Fruit fly (Drosophila melanogaster) whole organism, embryonic: ENCODE measurements around the gene CG13408.
A peak's percentile ranks its signal among the peaks of the same experiment; 100 is the strongest.

Experiments
- Asciz ChIP-seq: fragments of 200-800 bp; sonication (Bioruptor generic); optimal IDR thresholded peaks from 2 replicates; lab custom pipeline; 2017; ENCODE audit warnings: missing biosample characterization, mild to moderate bottlenecking, missing genetic modification characterization, missing genetic modification reagents
- Awh ChIP-seq: fragments of 200-800 bp; sonication (Bioruptor generic); IDR thresholded peaks from 2 replicates; pipeline ENCODE4, ENCODE4 v1.3.6; 2022; ENCODE audit warnings: missing biosample characterization, missing genetic modification characterization
- Blimp-1 ChIP-seq: fragments of 200-800 bp; sonication (Bioruptor generic); optimal IDR thresholded peaks from 3 replicates; lab custom pipeline; 2018; ENCODE audit warnings: missing biosample characterization, missing genetic modification characterization, mild to moderate bottlenecking, moderate library complexity, missing genetic modification reagents
- CG10274 ChIP-seq: fragments of 200-800 bp; sonication (Bioruptor generic); optimal IDR thresholded peaks from 3 replicates; lab custom pipeline; 2017; ENCODE audit warnings: missing biosample characterization, mild to moderate bottlenecking, missing genetic modification characterization
- CG12071 ChIP-seq: fragments of 200-800 bp; sonication (Bioruptor generic); optimal IDR thresholded peaks from 3 replicates; lab custom pipeline; 2018; ENCODE audit warnings: missing biosample characterization, mild to moderate bottlenecking, missing genetic modification characterization
- CG13287 ChIP-seq: fragments of 200-800 bp; sonication (Bioruptor generic); IDR thresholded peaks from 2 replicates; pipeline ENCODE4 v1.3.6; 2022; ENCODE audit warnings: missing biosample characterization, missing genetic modification characterization; ENCODE audit not compliant: partially characterized antibody
- CG14710 ChIP-seq: fragments of 200-800 bp; sonication (Bioruptor generic); optimal IDR thresholded peaks from 3 replicates; lab custom pipeline; 2019; ENCODE audit warnings: missing biosample characterization, mild to moderate bottlenecking, missing genetic modification characterization, moderate library complexity
- CG14860 ChIP-seq: fragments of 200-800 bp; sonication (Bioruptor generic); IDR thresholded peaks from 3 replicates; pipeline ENCODE4 v1.3.6; 2022; ENCODE audit warnings: missing biosample characterization, missing genetic modification characterization; ENCODE audit not compliant: partially characterized antibody
- CG17385 ChIP-seq: fragments of 200-800 bp; sonication (Bioruptor generic); optimal IDR thresholded peaks from 3 replicates; lab custom pipeline; 2018; ENCODE audit warnings: missing biosample characterization, mild to moderate bottlenecking, missing genetic modification characterization
- CG17612 ChIP-seq: fragments of 200-800 bp; sonication (Bioruptor generic); IDR thresholded peaks from 2 replicates; pipeline ENCODE4 v1.3.6; 2022; ENCODE audit warnings: missing biosample characterization, missing genetic modification characterization
- CG2712 ChIP-seq: fragments of 200-800 bp; optimal IDR thresholded peaks from 3 replicates; lab custom pipeline; 2019; ENCODE audit warnings: missing biosample characterization, mild to moderate bottlenecking, missing genetic modification characterization, moderate library complexity
- CG30403 ChIP-seq: fragments of 200-800 bp; sonication (Bioruptor generic); optimal IDR thresholded peaks from 3 replicates; lab custom pipeline; 2016; ENCODE audit warnings: missing biosample characterization, missing genetic modification characterization
- CG32772 ChIP-seq: fragments of 200-800 bp; sonication (Bioruptor generic); IDR thresholded peaks from 2 replicates; pipeline ENCODE4 v1.3.6; 2022; ENCODE audit warnings: missing biosample characterization, missing genetic modification characterization
- CG3281 ChIP-seq: fragments of 200-800 bp; sonication (Bioruptor generic); optimal IDR thresholded peaks from 3 replicates; lab custom pipeline; 2017; ENCODE audit warnings: missing biosample characterization, mild to moderate bottlenecking, missing genetic modification characterization
- CG4730 ChIP-seq: fragments of 200-800 bp; sonication (Bioruptor generic); IDR thresholded peaks from 2 replicates; pipeline ENCODE4 v1.3.6; 2022; ENCODE audit warnings: missing biosample characterization, missing genetic modification characterization
- CG4854 ChIP-seq: fragments of 200-800 bp; sonication (Bioruptor generic); optimal IDR thresholded peaks from 2 replicates; lab custom pipeline; 2016; ENCODE audit warnings: missing biosample characterization, missing genetic modification characterization, inconsistent platforms
- CG6254 ChIP-seq: fragments of 200-800 bp; sonication (Bioruptor generic); optimal IDR thresholded peaks from 3 replicates; lab custom pipeline; 2017; ENCODE audit warnings: mild to moderate bottlenecking, missing biosample characterization, missing genetic modification reagents, missing genetic modification characterization
- CG6654 ChIP-seq: fragments of 200-800 bp; sonication (Bioruptor generic); optimal IDR thresholded peaks from 2 replicates; lab custom pipeline; 2017; ENCODE audit warnings: missing biosample characterization, mild to moderate bottlenecking, missing genetic modification characterization
- CG6813 ChIP-seq: fragments of 200-800 bp; sonication (Bioruptor generic); optimal IDR thresholded peaks from 2 replicates; lab custom pipeline; 2017; ENCODE audit warnings: missing biosample characterization, missing genetic modification characterization, mild to moderate bottlenecking, moderate library complexity, missing genetic modification reagents
- CG7271 ChIP-seq: fragments of 200-800 bp; sonication (Bioruptor generic); optimal IDR thresholded peaks from 2 replicates; lab custom pipeline; 2018; ENCODE audit warnings: missing biosample characterization, mild to moderate bottlenecking, missing genetic modification characterization, moderate library complexity
- CG7839 ChIP-seq: fragments of 200-800 bp; sonication (Bioruptor generic); optimal IDR thresholded peaks from 3 replicates; lab custom pipeline; 2018; ENCODE audit warnings: missing biosample characterization, mild to moderate bottlenecking, missing genetic modification characterization, moderate library complexity
- CG8359 ChIP-seq: fragments of 200-800 bp; sonication (Bioruptor generic); optimal IDR thresholded peaks from 2 replicates; lab custom pipeline; 2017; ENCODE audit warnings: missing biosample characterization, mild to moderate bottlenecking, missing genetic modification characterization, borderline replicate concordance
- D19B ChIP-seq: fragments of 200-800 bp; sonication (Bioruptor generic); optimal IDR thresholded peaks from 2 replicates; lab custom pipeline; 2017; ENCODE audit warnings: missing biosample characterization, mild to moderate bottlenecking, missing genetic modification characterization
- Drgx ChIP-seq: fragments of 200-800 bp; sonication (Bioruptor generic); IDR thresholded peaks from 2 replicates; pipeline ENCODE4 v1.3.6; 2022; ENCODE audit warnings: missing biosample characterization, missing genetic modification characterization
- E2f1 ChIP-seq: fragments of 200-800 bp; sonication (Bioruptor generic); IDR thresholded peaks from 2 replicates; pipeline ENCODE4 v1.3.6; 2022; ENCODE audit warnings: missing biosample characterization, missing genetic modification characterization
- Ets65A ChIP-seq: fragments of 200-800 bp; sonication (Bioruptor generic); peaks from one replicate; lab custom pipeline; 2016; ENCODE audit warnings: missing biosample characterization, missing genetic modification characterization
- Hr39 ChIP-seq: fragments of >200 bp; optimal IDR thresholded peaks from 2 replicates; lab custom pipeline; 2017
- Hsf ChIP-seq: fragments of 200-800 bp; sonication (Bioruptor generic); optimal IDR thresholded peaks from 3 replicates; lab custom pipeline; 2016; ENCODE audit warnings: missing biosample characterization, missing genetic modification characterization
- Med ChIP-seq: fragments of 200-800 bp; sonication (Bioruptor generic); peaks from one replicate; lab custom pipeline; 2016; ENCODE audit warnings: missing biosample characterization, missing genetic modification characterization, mild to moderate bottlenecking, inconsistent platforms, moderate library complexity
- Nf-YC ChIP-seq: fragments of 200-800 bp; optimal IDR thresholded peaks from 3 replicates; lab custom pipeline; 2019; ENCODE audit warnings: missing biosample characterization, mild to moderate bottlenecking, missing genetic modification characterization, moderate library complexity
- Pdp1 ChIP-seq, 2 experiments: fragments of 200-800 bp; sonication (Bioruptor generic); optimal IDR thresholded peaks; 3 replicates each; lab custom pipeline; 2016; ENCODE audit warnings: missing biosample characterization in 2 of 2, missing genetic modification characterization in 2 of 2, mild to moderate bottlenecking in 1 of 2, moderate library complexity in 1 of 2
- Rx ChIP-seq: fragments of 200-800 bp; sonication (Bioruptor generic); IDR thresholded peaks from 2 replicates; pipeline ENCODE4 v1.3.6; 2022; ENCODE audit warnings: missing biosample characterization, missing genetic modification characterization
- Sin3A ChIP-seq: fragments of >200 bp; optimal IDR thresholded peaks from 2 replicates; lab custom pipeline; 2018
- Sry-δ ChIP-seq: fragments of 200-800 bp; sonication (Bioruptor generic); optimal IDR thresholded peaks from 2 replicates; lab custom pipeline; 2016; ENCODE audit warnings: missing biosample characterization, missing genetic modification characterization
- ara ChIP-seq: fragments of 200-800 bp; sonication (Bioruptor generic); IDR thresholded peaks from 2 replicates; pipeline ENCODE4 v1.3.6; 2022; ENCODE audit warnings: missing biosample characterization, missing genetic modification characterization
- bsh ChIP-seq, 2 experiments: fragments of 200-800 bp; sonication (Bioruptor generic); optimal IDR thresholded peaks; 2 replicates each; lab custom pipeline; 2017 to 2018; ENCODE audit warnings: mild to moderate bottlenecking in 2 of 2, missing biosample characterization in 2 of 2, missing genetic modification characterization in 2 of 2, moderate library complexity in 1 of 2
- chm ChIP-seq: fragments of 200-800 bp; sonication (Bioruptor generic); IDR thresholded peaks from 2 replicates; pipeline ENCODE4 v1.3.6; 2022; ENCODE audit warnings: missing biosample characterization, missing genetic modification characterization
- dm ChIP-seq: fragments of 200-800 bp; sonication (Bioruptor generic); optimal IDR thresholded peaks from 3 replicates; lab custom pipeline; 2016; ENCODE audit warnings: missing biosample characterization, missing genetic modification characterization
- fd102C ChIP-seq: fragments of 200-800 bp; sonication (Bioruptor generic); optimal IDR thresholded peaks from 2 replicates; lab custom pipeline; 2018; ENCODE audit warnings: missing biosample characterization, mild to moderate bottlenecking, missing genetic modification characterization, moderate library complexity
- fd3F ChIP-seq: fragments of 200-800 bp; sonication (Bioruptor generic); optimal IDR thresholded peaks from 2 replicates; lab custom pipeline; 2018; ENCODE audit warnings: missing biosample characterization, mild to moderate bottlenecking, missing genetic modification characterization, moderate library complexity
- fd64A ChIP-seq: fragments of 200-800 bp; sonication (Bioruptor generic); optimal IDR thresholded peaks from 3 replicates; lab custom pipeline; 2018; ENCODE audit warnings: missing biosample characterization, mild to moderate bottlenecking, missing genetic modification characterization
- gem ChIP-seq: fragments of 200-800 bp; sonication (Bioruptor generic); optimal IDR thresholded peaks from 2 replicates; lab custom pipeline; 2019; ENCODE audit warnings: missing biosample characterization, mild to moderate bottlenecking, missing genetic modification characterization, moderate library complexity
- grn ChIP-seq: fragments of 200-800 bp; sonication (Bioruptor generic); optimal IDR thresholded peaks from 3 replicates; lab custom pipeline; 2017; ENCODE audit warnings: missing biosample characterization, missing genetic modification characterization
- jumu ChIP-seq: fragments of 200-800 bp; sonication (Bioruptor generic); optimal IDR thresholded peaks from 3 replicates; lab custom pipeline; 2016; ENCODE audit warnings: missing biosample characterization, missing genetic modification characterization
- nau ChIP-seq: fragments of 200-800 bp; sonication (Bioruptor generic); optimal IDR thresholded peaks from 3 replicates; lab custom pipeline; 2017; ENCODE audit warnings: missing biosample characterization, mild to moderate bottlenecking, missing genetic modification characterization, missing genetic modification reagents
- nerfin-2 ChIP-seq: fragments of 200-800 bp; sonication (Bioruptor generic); IDR thresholded peaks from 2 replicates; pipeline ENCODE4 v1.3.6; 2022; ENCODE audit warnings: missing biosample characterization, missing genetic modification characterization; ENCODE audit not compliant: partially characterized antibody
- nmo ChIP-seq: fragments of 200-800 bp; sonication (Bioruptor generic); optimal IDR thresholded peaks from 2 replicates; lab custom pipeline; 2018; ENCODE audit warnings: missing biosample characterization, mild to moderate bottlenecking, missing genetic modification characterization, moderate library complexity
- sens ChIP-seq: fragments of 200-800 bp; sonication (Bioruptor generic); peaks from one replicate; lab custom pipeline; 2016; ENCODE audit warnings: missing biosample characterization, missing genetic modification characterization
- tin ChIP-seq: fragments of 200-800 bp; sonication (Bioruptor generic); optimal IDR thresholded peaks from 3 replicates; lab custom pipeline; 2016; ENCODE audit warnings: missing biosample characterization, missing genetic modification characterization
- vvl ChIP-seq: fragments of 200-800 bp; sonication (Bioruptor generic); IDR thresholded peaks from 2 replicates; pipeline ENCODE4 v1.3.6; 2022; ENCODE audit warnings: missing biosample characterization, missing genetic modification characterization
- zfh1 ChIP-seq: fragments of 200-800 bp; sonication (Bioruptor generic); IDR thresholded peaks from 3 replicates; pipeline ENCODE4 v1.3.6; 2022; ENCODE audit warnings: missing biosample characterization, missing genetic modification characterization

CG13408 gene

DNA sequence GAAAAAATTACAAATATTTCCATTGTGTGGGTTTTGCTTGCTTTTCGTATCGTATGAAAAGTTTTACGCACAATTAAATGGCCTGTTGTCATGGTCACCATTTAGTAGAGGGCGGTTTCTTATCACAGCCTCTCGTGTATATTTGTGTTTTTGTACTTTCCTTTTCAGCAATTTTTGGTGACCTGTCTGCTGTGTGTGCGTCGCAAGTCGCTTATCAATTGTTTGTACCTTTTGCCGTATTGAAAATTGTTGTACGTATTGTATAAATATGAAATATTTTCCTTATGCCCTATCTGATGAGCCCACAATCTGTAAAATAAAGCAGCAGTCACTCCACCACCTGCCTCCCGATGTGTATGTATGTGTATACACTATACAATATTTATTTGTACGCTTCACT lies 13.7 kb upstream of the CG13408 start (continued):
- peak; percentile 7 for TF ChIP-seq CG2712 (tag; lab: Kevin White, UChicago)
- TF ChIP-seq nerfin-2 = no peak
- TF ChIP-seq bsh (GFP tag; optimal IDR thresholded peaks at IDR 0.05; lab: Kevin White, UChicago) = peak in 1 of 2 experiments; percentile 3
- TF ChIP-seq CG6254 (GFP tag; lab: Kevin White, UChicago) = no peak
- no peak for TF ChIP-seq CG32772
- no peak for TF ChIP-seq D19B (GFP tag; lab: Kevin White, UChicago)
- no peak for TF ChIP-seq Sin3A
- TF ChIP-seq Rx (GFP tag; lab: Robert Waterston, UW) = no peak
- peak; percentile 8 for TF ChIP-seq Blimp-1 (GFP tag; lab: Kevin White, UChicago)
- no peak for TF ChIP-seq CG14860
- TF ChIP-seq CG30403 (GFP tag; lab: Kevin White, UChicago) = no peak
- TF ChIP-seq fd64A (GFP tag; lab: Kevin White, UChicago) = peak; percentile 14
- TF ChIP-seq CG3281 (GFP tag; lab: Kevin White, UChicago) = peak; percentile 5
- no peak for TF ChIP-seq CG17385 (GFP tag; lab: Kevin White, UChicago)
- no peak for TF ChIP-seq CG7271 (tag; lab: Kevin White, UChicago)
- no peak for TF ChIP-seq Asciz (GFP tag; lab: Kevin White, UChicago)
- TF ChIP-seq Pdp1 (GFP tag; optimal IDR thresholded peaks at IDR 0.05; lab: Kevin White, UChicago) = peak in 1 of 2 experiments; percentile 11
- TF ChIP-seq Med = peak; percentile 12
- TF ChIP-seq grn (GFP tag; lab: Kevin White, UChicago) = peak; percentile 2
- no peak for TF ChIP-seq Nf-YC (tag; lab: Kevin White, UChicago)
- TF ChIP-seq CG14710 = no peak
- TF ChIP-seq fd3F (GFP tag; lab: Kevin White, UChicago) = no peak
- peak; percentile 23 for TF ChIP-seq CG10274 (GFP tag; lab: Kevin White, UChicago)

dm6 chr3R:22067235-22067634 lies 12.9 kb upstream of the CG13408 start:
- TF ChIP-seq dm (GFP tag; lab: Kevin White, UChicago) (no peak), grn (GFP tag; lab: Kevin White, UChicago) (no peak), CG12071 (peak; percentile 54), CG17612 (GFP tag; lab: Robert Waterston, UW) (no peak), fd102C (no peak), E2f1 (GFP tag; lab: Robert Waterston, UW) (no peak), CG7839 (tag; lab: Kevin White, UChicago) (no peak), CG6813 (GFP tag; lab: Kevin White, UChicago) (peak; percentile 13), CG13287 (GFP tag; lab: Robert Waterston, UW) (no peak), CG4854 (no peak), fd64A (GFP tag; lab: Kevin White, UChicago) (peak; percentile 12), Awh (0 out of 2 replicates have a peak, but pooled peaks have one; percentile 15), sens (peak; percentile 77), bsh (GFP tag; optimal IDR thresholded peaks at IDR 0.05; lab: Kevin White, UChicago) (peak in 1 of 2 experiments; percentile 6), Drgx (GFP tag; lab: Robert Waterston, UW) (no peak), gem (tag; lab: Kevin White, UChicago) (no peak)

DNA sequence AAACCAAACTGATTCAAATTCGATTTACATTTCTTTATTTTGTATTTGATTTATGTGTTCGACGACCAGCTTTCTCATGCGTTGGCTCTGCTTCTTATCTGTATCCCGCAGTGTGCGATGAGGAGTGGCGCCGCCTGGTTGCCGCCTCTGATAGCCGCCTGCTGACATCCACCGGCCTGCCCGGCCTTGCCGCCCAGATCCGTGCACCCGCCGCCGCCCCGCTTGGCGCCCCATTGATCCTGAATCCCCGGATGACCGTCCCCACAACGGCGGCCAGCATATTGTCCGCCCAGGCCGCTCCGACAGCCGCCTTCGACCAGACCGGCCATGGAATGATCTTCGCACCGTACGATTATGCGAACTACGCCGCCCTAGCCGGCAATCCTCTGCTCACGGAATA lies 8.6 kb upstream of the CG13408 start:
- no peak for TF ChIP-seq jumu (GFP tag; lab: Kevin White, UChicago)
- TF ChIP-seq CG6654 (GFP tag; lab: Kevin White, UChicago) = no peak
- TF ChIP-seq Hsf (GFP tag; lab: Kevin White, UChicago) = no peak
- no peak for TF ChIP-seq nau
- no peak for TF ChIP-seq vvl (GFP tag; lab: Robert Waterston, UW)
- TF ChIP-seq Hr39 = peak; percentile 57
- 0 out of 3 replicates have a peak, but pooled peaks have one; percentile 28 for TF ChIP-seq zfh1 (GFP tag; lab: Robert Waterston, UW)
- TF ChIP-seq Sry-δ (GFP tag; lab: Kevin White, UChicago) = no peak
- no peak for TF ChIP-seq chm (GFP tag; lab: Robert Waterston, UW)
- peak; percentile 11 for TF ChIP-seq Ets65A
- no peak for TF ChIP-seq CG8359 (GFP tag; lab: Kevin White, UChicago)
- no peak for TF ChIP-seq ara (GFP tag; lab: Robert Waterston, UW)
- TF ChIP-seq tin (GFP tag; lab: Kevin White, UChicago) = no peak
- TF ChIP-seq nmo (GFP tag; lab: Kevin White, UChicago) = no peak
- TF ChIP-seq CG4730 (GFP tag; lab: Robert Waterston, UW) = no peak
